Fruit fly (Drosophila melanogaster): ENCODE data around the gene CG33912.

CG33912 gene

DNA sequence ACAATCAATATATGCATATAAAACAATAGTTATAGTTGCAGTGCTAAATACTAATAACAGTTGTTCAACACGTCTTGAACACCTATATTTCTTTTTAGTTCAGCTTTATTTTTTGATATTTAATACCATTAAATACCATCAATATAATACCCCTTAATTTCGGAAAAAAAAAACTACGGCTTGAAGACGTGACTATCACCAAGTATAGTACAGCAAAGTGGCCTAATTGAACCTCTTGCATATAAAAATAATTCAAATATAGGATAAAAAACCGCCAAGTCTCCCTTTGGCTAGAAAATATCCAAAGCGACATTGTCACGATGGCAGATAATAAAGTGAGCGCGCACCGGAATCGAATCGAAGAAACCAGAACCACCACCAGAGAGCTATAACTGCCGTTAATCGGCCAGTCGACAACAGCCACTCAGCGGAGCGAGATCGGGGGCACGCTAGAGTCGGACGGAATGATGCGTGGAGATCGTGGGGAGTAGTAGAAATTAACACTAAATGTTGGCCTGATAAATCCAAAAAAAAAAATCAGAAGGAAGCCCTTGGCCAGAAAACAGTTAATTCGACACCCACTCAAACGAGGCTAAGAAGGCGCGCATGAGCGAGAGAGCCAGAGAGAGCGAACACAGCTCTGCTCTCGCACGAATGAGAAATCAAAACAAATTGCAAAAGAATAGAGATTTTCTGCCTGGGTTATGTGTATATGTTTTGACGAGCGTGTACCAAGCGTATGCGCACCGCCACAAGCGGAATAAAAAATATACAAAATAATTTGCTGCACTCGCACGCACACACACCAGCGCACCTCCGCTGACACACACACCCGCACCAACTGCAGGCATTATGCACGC lies 29.6 kb upstream of the CG33912 start (continued):
- peak; percentile 70 for TF ChIP-seq lab (GFP tag; optimal IDR thresholded peaks at IDR 0.05)
- peak; percentile 13 for TF ChIP-seq CG30431 (GFP tag; optimal IDR thresholded peaks at IDR 0.05)
- no peak for TF ChIP-seq NC2α (GFP tag; optimal IDR thresholded peaks at IDR 0.05)
- TF ChIP-seq CG1832 (GFP tag; optimal IDR thresholded peaks at IDR 0.05) = no peak
- no peak for TF ChIP-seq pan (optimal IDR thresholded peaks at IDR 0.05)
- TF ChIP-seq pan (GFP tag; optimal IDR thresholded peaks at IDR 0.05 in 1 of 2, IDR thresholded peaks at IDR 0.05 in 1 of 2) = no peak
- TF ChIP-seq CG7786 (GFP tag; optimal IDR thresholded peaks at IDR 0.05) = no peak
- TF ChIP-seq Kr (GFP tag; optimal IDR thresholded peaks at IDR 0.05) = no peak
- TF ChIP-seq zen (tag; optimal IDR thresholded peaks at IDR 0.05) = peak; percentile 46
- TF ChIP-seq CG18764 (GFP tag; optimal IDR thresholded peaks at IDR 0.05) = no peak
- no peak for TF ChIP-seq CG15011 (GFP tag; optimal IDR thresholded peaks at IDR 0.05)
- peak; percentile 33 for TF ChIP-seq Abd-B (GFP tag; optimal IDR thresholded peaks at IDR 0.05)
- peak; percentile 18 for TF ChIP-seq Sry-δ (GFP tag; optimal IDR thresholded peaks at IDR 0.05)
- TF ChIP-seq mirr (GFP tag; optimal IDR thresholded peaks at IDR 0.05) = peak; percentile 75
- peak; percentile 51 for TF ChIP-seq CG30403 (GFP tag; optimal IDR thresholded peaks at IDR 0.05)
- peak; percentile 61 for TF ChIP-seq CG11504 (tag; optimal IDR thresholded peaks at IDR 0.05)
- TF ChIP-seq Sox100B (GFP tag; optimal IDR thresholded peaks at IDR 0.05) = no peak
- TF ChIP-seq CG2712 (tag; optimal IDR thresholded peaks at IDR 0.05) = peak; percentile 56
- TF ChIP-seq Bdp1 (GFP tag; optimal IDR thresholded peaks at IDR 0.05) = no peak
- TF ChIP-seq ab (GFP tag; optimal IDR thresholded peaks at IDR 0.05) = no peak
- TF ChIP-seq CG2116 (GFP tag; optimal IDR thresholded peaks at IDR 0.05) = peak; percentile 46
- TF ChIP-seq CG11560 (tag; IDR thresholded peaks at IDR 0.05) = no peak
- no peak for TF ChIP-seq CG13123 (GFP tag; optimal IDR thresholded peaks at IDR 0.05)
- TF ChIP-seq mam (GFP tag; optimal IDR thresholded peaks at IDR 0.05) = peak; percentile 14
- no peak for TF ChIP-seq Taf1 (GFP tag; IDR thresholded peaks at IDR 0.05)
- peak; percentile 28 for TF ChIP-seq gro (GFP tag; optimal IDR thresholded peaks at IDR 0.05)
- TF ChIP-seq CG10431 (GFP tag; optimal IDR thresholded peaks at IDR 0.05) = no peak
- no peak for TF ChIP-seq CG10654 (GFP tag; optimal IDR thresholded peaks at IDR 0.05)
- no peak for TF ChIP-seq Ssrp (tag; optimal IDR thresholded peaks at IDR 0.05)
- peak; percentile 35; the same call in 1 of the 3 replicates for TF ChIP-seq ci (GFP tag; IDR thresholded peaks at IDR 0.05)
- peak; percentile 57 for TF ChIP-seq Meics (GFP tag; optimal IDR thresholded peaks at IDR 0.05)
- no peak for TF ChIP-seq Gsc (GFP tag; IDR thresholded peaks at IDR 0.05)
- TF ChIP-seq salm (tag; optimal IDR thresholded peaks at IDR 0.05) = peak; percentile 10
- no peak for TF ChIP-seq CG5180 (GFP tag; optimal IDR thresholded peaks at IDR 0.05)
- no peak for TF ChIP-seq CG3726 (GFP tag; IDR thresholded peaks at IDR 0.05)
- TF ChIP-seq CG4617 (GFP tag; optimal IDR thresholded peaks at IDR 0.05; ENCODE audit: borderline replicate concordance) = no peak
- TF ChIP-seq CG12659 (GFP tag; optimal IDR thresholded peaks at IDR 0.05) = peak; percentile 60
- 0 out of 2 replicates have a peak, but pooled peaks have one; percentile 44 for TF ChIP-seq ato (GFP tag; IDR thresholded peaks at IDR 0.05; ENCODE audit: partially characterized antibody)
- peak; percentile 32 for TF ChIP-seq CG12299 (tag; optimal IDR thresholded peaks at IDR 0.05)
- TF ChIP-seq nerfin-1 (tag; optimal IDR thresholded peaks at IDR 0.05) = peak; percentile 5
- TF ChIP-seq Bgb (GFP tag; IDR thresholded peaks at IDR 0.05; ENCODE audit: partially characterized antibody) = peak; percentile 50; the same call in 1 of the 2 replicates
- TF ChIP-seq CG7928 (GFP tag; optimal IDR thresholded peaks at IDR 0.05) = no peak
- TF ChIP-seq CG17359 (tag; optimal IDR thresholded peaks at IDR 0.05) = peak; percentile 16
- no peak for TF ChIP-seq CG8359 (GFP tag; optimal IDR thresholded peaks at IDR 0.05; ENCODE audit: borderline replicate concordance)
- TF ChIP-seq wdn (GFP tag; IDR thresholded peaks at IDR 0.05) = peak; percentile 82
- no peak for TF ChIP-seq CG4282 (GFP tag; optimal IDR thresholded peaks at IDR 0.05)
- TF ChIP-seq CG3995 (GFP tag; optimal IDR thresholded peaks at IDR 0.05) = peak; percentile 21
- TF ChIP-seq Eip74EF (GFP tag; optimal IDR thresholded peaks at IDR 0.05) = peak in 1 of 2 experiments; percentile 56

All from whole organism, embryonic.